Fruit fly (Drosophila melanogaster) whole organism, embryonic: ENCODE data around the gene Polr1D.

Experiments
- Bdp1 ChIP-seq: fragments of 200-800 bp; sonication (Bioruptor generic); optimal IDR thresholded peaks from 3 replicates; lab custom pipeline; 2016; ENCODE audit warnings: missing biosample characterization, missing genetic modification characterization
- CG10267 ChIP-seq: fragments of 200-800 bp; sonication (Bioruptor generic); optimal IDR thresholded peaks from 2 replicates; lab custom pipeline; 2018; ENCODE audit warnings: missing biosample characterization, mild to moderate bottlenecking, missing genetic modification characterization, moderate library complexity
- CG10321 ChIP-seq: fragments of 200-800 bp; sonication (Bioruptor generic); IDR thresholded peaks from 2 replicates; pipeline ENCODE4 v1.3.6; 2022; ENCODE audit warnings: missing biosample characterization, missing genetic modification characterization
- CG11456 ChIP-seq: fragments of 200-800 bp; sonication (Bioruptor generic); IDR thresholded peaks from 3 replicates; pipeline ENCODE4 v1.3.6; 2022; ENCODE audit warnings: missing biosample characterization, missing genetic modification characterization
- CG12236 ChIP-seq: fragments of 200-800 bp; sonication (Bioruptor generic); optimal IDR thresholded peaks from 2 replicates; lab custom pipeline; 2016; ENCODE audit warnings: missing biosample characterization, missing genetic modification characterization
- CG12769 ChIP-seq: fragments of 200-800 bp; sonication (Bioruptor generic); optimal IDR thresholded peaks from 2 replicates; lab custom pipeline; 2019; ENCODE audit warnings: missing biosample characterization, mild to moderate bottlenecking, missing genetic modification characterization, moderate library complexity
- CG14441 ChIP-seq: fragments of 200-800 bp; sonication (Bioruptor generic); IDR thresholded peaks from 2 replicates; pipeline ENCODE4 v1.3.6; 2022; ENCODE audit warnings: missing biosample characterization, missing genetic modification characterization
- CG17568 ChIP-seq: fragments of 200-800 bp; sonication (Bioruptor generic); optimal IDR thresholded peaks from 2 replicates; lab custom pipeline; 2018; ENCODE audit warnings: missing biosample characterization, mild to moderate bottlenecking, missing genetic modification characterization, moderate library complexity
- CG18619 ChIP-seq: fragments of 200-800 bp; sonication (Bioruptor generic); optimal IDR thresholded peaks from 3 replicates; lab custom pipeline; 2017; ENCODE audit warnings: missing biosample characterization, mild to moderate bottlenecking, missing genetic modification characterization
- CG3281 ChIP-seq: fragments of 200-800 bp; sonication (Bioruptor generic); optimal IDR thresholded peaks from 3 replicates; lab custom pipeline; 2017; ENCODE audit warnings: missing biosample characterization, mild to moderate bottlenecking, missing genetic modification characterization
- CG43689 ChIP-seq: fragments of 200-800 bp; sonication (Bioruptor generic); IDR thresholded peaks from 2 replicates; pipeline ENCODE4 v1.3.6; 2022; ENCODE audit warnings: missing biosample characterization, missing genetic modification characterization
- CG5180 ChIP-seq: fragments of 200-800 bp; sonication (Bioruptor generic); optimal IDR thresholded peaks from 3 replicates; lab custom pipeline; 2017; ENCODE audit warnings: missing biosample characterization, missing genetic modification characterization, mild to moderate bottlenecking, moderate library complexity, missing genetic modification reagents
- CG6254 ChIP-seq: fragments of 200-800 bp; sonication (Bioruptor generic); optimal IDR thresholded peaks from 3 replicates; lab custom pipeline; 2017; ENCODE audit warnings: mild to moderate bottlenecking, missing biosample characterization, missing genetic modification reagents, missing genetic modification characterization
- CG6272 ChIP-seq: fragments of 200-800 bp; sonication (Bioruptor generic); IDR thresholded peaks from 2 replicates; pipeline ENCODE4 v1.3.6; 2022; ENCODE audit warnings: missing biosample characterization, missing genetic modification characterization
- CG7745 ChIP-seq: fragments of 200-800 bp; sonication (Bioruptor generic); optimal IDR thresholded peaks from 2 replicates; lab custom pipeline; 2018; ENCODE audit warnings: missing biosample characterization, mild to moderate bottlenecking, missing genetic modification characterization, moderate library complexity
- CG8281 ChIP-seq: fragments of 200-800 bp; sonication (Bioruptor generic); optimal IDR thresholded peaks from 2 replicates; lab custom pipeline; 2018; ENCODE audit warnings: missing biosample characterization, mild to moderate bottlenecking, missing genetic modification characterization, moderate library complexity
- CG9932 ChIP-seq: fragments of 200-800 bp; sonication (Bioruptor generic); IDR thresholded peaks from 2 replicates; pipeline ENCODE4 v1.3.6; 2022; ENCODE audit warnings: missing biosample characterization, missing genetic modification characterization
- Dbx ChIP-seq: fragments of 200-800 bp; sonication (Bioruptor generic); IDR thresholded peaks from 3 replicates; pipeline ENCODE4 v1.3.6; 2022; ENCODE audit warnings: missing biosample characterization, missing genetic modification characterization
- Deaf1 ChIP-seq: fragments of 200-800 bp; optimal IDR thresholded peaks from 3 replicates; lab custom pipeline; 2019; ENCODE audit warnings: missing biosample characterization, mild to moderate bottlenecking, missing genetic modification characterization, moderate library complexity
- Dek ChIP-seq: fragments of 200-800 bp; sonication (Bioruptor generic); optimal IDR thresholded peaks from 3 replicates; lab custom pipeline; 2019; ENCODE audit warnings: missing biosample characterization, mild to moderate bottlenecking, missing genetic modification characterization, moderate library complexity
- Ets65A ChIP-seq: fragments of 200-800 bp; sonication (Bioruptor generic); peaks from one replicate; lab custom pipeline; 2016; ENCODE audit warnings: missing biosample characterization, missing genetic modification characterization
- Fer3 ChIP-seq: fragments of 200-800 bp; sonication (Bioruptor generic); optimal IDR thresholded peaks from 2 replicates; lab custom pipeline; 2018; ENCODE audit warnings: missing biosample characterization, mild to moderate bottlenecking, missing genetic modification characterization, moderate library complexity
- HLH3B ChIP-seq: fragments of 200-800 bp; sonication (Bioruptor generic); IDR thresholded peaks from 2 replicates; pipeline ENCODE4 v1.3.6; 2022; ENCODE audit warnings: missing biosample characterization, missing genetic modification characterization
- Hand ChIP-seq: fragments of 200-800 bp; sonication (Bioruptor generic); optimal IDR thresholded peaks from 2 replicates; lab custom pipeline; 2017; ENCODE audit warnings: mild to moderate bottlenecking, missing biosample characterization, missing genetic modification reagents, missing genetic modification characterization
- Meics ChIP-seq: fragments of 200-800 bp; sonication (Bioruptor generic); optimal IDR thresholded peaks from 2 replicates; lab custom pipeline; 2017; ENCODE audit warnings: missing biosample characterization, mild to moderate bottlenecking, missing genetic modification characterization
- Mes4 ChIP-seq: fragments of 200-800 bp; sonication (Bioruptor generic); optimal IDR thresholded peaks from 2 replicates; lab custom pipeline; 2016; ENCODE audit warnings: missing biosample characterization, missing genetic modification characterization
- Myb ChIP-seq: fragments of 200-800 bp; sonication (Bioruptor generic); optimal IDR thresholded peaks from 2 replicates; lab custom pipeline; 2016; ENCODE audit warnings: missing biosample characterization, missing genetic modification characterization
- NFAT ChIP-seq: fragments of 200-800 bp; sonication (Bioruptor generic); IDR thresholded peaks from 2 replicates; pipeline ENCODE4 v1.3.6; 2022; ENCODE audit warnings: missing biosample characterization, missing genetic modification characterization
- Neu2 ChIP-seq: fragments of 200-800 bp; sonication (Bioruptor generic); optimal IDR thresholded peaks from 3 replicates; lab custom pipeline; 2016; ENCODE audit warnings: missing biosample characterization, missing genetic modification characterization, borderline replicate concordance
- Ptx1 ChIP-seq: fragments of 200-800 bp; sonication (Bioruptor generic); IDR thresholded peaks from 2 replicates; pipeline ENCODE4 v1.3.6; 2022; ENCODE audit warnings: missing biosample characterization, missing genetic modification characterization
- Sry-δ ChIP-seq: fragments of 200-800 bp; sonication (Bioruptor generic); optimal IDR thresholded peaks from 2 replicates; lab custom pipeline; 2016; ENCODE audit warnings: missing biosample characterization, missing genetic modification characterization
- Trl ChIP-seq, 3 experiments: fragments of >200 bp in 2 of 3; fragments of 200-800 bp in 1 of 3; sonication (Bioruptor generic) in 1 of 3; optimal IDR thresholded peaks; 2 replicates in 1 of 3; 3 replicates in 2 of 3; lab custom pipeline; 2016 to 2017; ENCODE audit warnings: missing biosample characterization in 1 of 3, missing genetic modification characterization in 1 of 3
- al ChIP-seq: fragments of 200-800 bp; sonication (Bioruptor generic); IDR thresholded peaks from 2 replicates; pipeline ENCODE4 v1.3.6; 2022; ENCODE audit warnings: missing biosample characterization, missing genetic modification characterization
- ara ChIP-seq: fragments of 200-800 bp; sonication (Bioruptor generic); IDR thresholded peaks from 2 replicates; pipeline ENCODE4 v1.3.6; 2022; ENCODE audit warnings: missing biosample characterization, missing genetic modification characterization
- gfzf ChIP-seq: fragments of 200-800 bp; sonication (Bioruptor generic); optimal IDR thresholded peaks from 2 replicates; lab custom pipeline; 2016; ENCODE audit warnings: missing biosample characterization, mild to moderate bottlenecking, missing genetic modification characterization, moderate library complexity
- ind ChIP-seq: fragments of 200-800 bp; sonication (Bioruptor generic); optimal IDR thresholded peaks from 3 replicates; lab custom pipeline; 2016; ENCODE audit warnings: missing biosample characterization, missing genetic modification characterization
- klu ChIP-seq: fragments of 200-800 bp; sonication (Bioruptor generic); IDR thresholded peaks from 2 replicates; pipeline ENCODE4 v1.3.6; 2022; ENCODE audit warnings: missing biosample characterization, missing genetic modification characterization
- lilli ChIP-seq: fragments of 200-800 bp; sonication (Bioruptor generic); optimal IDR thresholded peaks from 3 replicates; lab custom pipeline; 2016; ENCODE audit warnings: missing biosample characterization, missing genetic modification characterization
- mirr ChIP-seq: fragments of 200-800 bp; sonication (Bioruptor generic); optimal IDR thresholded peaks from 3 replicates; lab custom pipeline; 2018; ENCODE audit warnings: missing biosample characterization, mild to moderate bottlenecking, missing genetic modification characterization
- nom ChIP-seq: fragments of 200-800 bp; sonication (Bioruptor generic); optimal IDR thresholded peaks from 2 replicates; lab custom pipeline; 2017; ENCODE audit warnings: missing biosample characterization, missing genetic modification characterization, mild to moderate bottlenecking, moderate library complexity, missing genetic modification reagents
- otp ChIP-seq: fragments of 200-800 bp; sonication (Bioruptor generic); IDR thresholded peaks from 3 replicates; pipeline ENCODE4, ENCODE4 v1.3.6; 2022; ENCODE audit warnings: missing biosample characterization, missing genetic modification characterization
- pnt ChIP-seq: fragments of 200-800 bp; sonication (Bioruptor generic); optimal IDR thresholded peaks from 3 replicates; lab custom pipeline; 2016; ENCODE audit warnings: missing biosample characterization, missing genetic modification characterization
- ro ChIP-seq: fragments of 200-800 bp; sonication (Bioruptor generic); IDR thresholded peaks from 2 replicates; pipeline ENCODE4 v1.3.6; 2022; ENCODE audit warnings: missing biosample characterization, missing genetic modification characterization
- schlank ChIP-seq: fragments of 200-800 bp; sonication (Bioruptor generic); optimal IDR thresholded peaks from 2 replicates; lab custom pipeline; 2018; ENCODE audit warnings: missing biosample characterization, mild to moderate bottlenecking, missing genetic modification characterization
- so ChIP-seq: fragments of 200-800 bp; sonication (Bioruptor generic); IDR thresholded peaks from 3 replicates; pipeline ENCODE4 v1.3.6; 2022; ENCODE audit warnings: missing biosample characterization, missing genetic modification characterization
- stc ChIP-seq: fragments of 200-800 bp; sonication (Bioruptor generic); IDR thresholded peaks from 2 replicates; pipeline ENCODE4 v1.3.6; 2022; ENCODE audit warnings: missing biosample characterization, missing genetic modification characterization
- tgo ChIP-seq: fragments of 200-800 bp; sonication (Bioruptor generic); IDR thresholded peaks from 3 replicates; pipeline ENCODE4 v1.3.6; 2022; ENCODE audit warnings: missing biosample characterization, missing genetic modification characterization
- yki ChIP-seq: fragments of >200 bp; optimal IDR thresholded peaks from 3 replicates; lab custom pipeline; 2018
- zfh1 ChIP-seq: fragments of 200-800 bp; sonication (Bioruptor generic); IDR thresholded peaks from 3 replicates; pipeline ENCODE4 v1.3.6; 2022; ENCODE audit warnings: missing biosample characterization, missing genetic modification characterization

Polr1D gene

DNA sequence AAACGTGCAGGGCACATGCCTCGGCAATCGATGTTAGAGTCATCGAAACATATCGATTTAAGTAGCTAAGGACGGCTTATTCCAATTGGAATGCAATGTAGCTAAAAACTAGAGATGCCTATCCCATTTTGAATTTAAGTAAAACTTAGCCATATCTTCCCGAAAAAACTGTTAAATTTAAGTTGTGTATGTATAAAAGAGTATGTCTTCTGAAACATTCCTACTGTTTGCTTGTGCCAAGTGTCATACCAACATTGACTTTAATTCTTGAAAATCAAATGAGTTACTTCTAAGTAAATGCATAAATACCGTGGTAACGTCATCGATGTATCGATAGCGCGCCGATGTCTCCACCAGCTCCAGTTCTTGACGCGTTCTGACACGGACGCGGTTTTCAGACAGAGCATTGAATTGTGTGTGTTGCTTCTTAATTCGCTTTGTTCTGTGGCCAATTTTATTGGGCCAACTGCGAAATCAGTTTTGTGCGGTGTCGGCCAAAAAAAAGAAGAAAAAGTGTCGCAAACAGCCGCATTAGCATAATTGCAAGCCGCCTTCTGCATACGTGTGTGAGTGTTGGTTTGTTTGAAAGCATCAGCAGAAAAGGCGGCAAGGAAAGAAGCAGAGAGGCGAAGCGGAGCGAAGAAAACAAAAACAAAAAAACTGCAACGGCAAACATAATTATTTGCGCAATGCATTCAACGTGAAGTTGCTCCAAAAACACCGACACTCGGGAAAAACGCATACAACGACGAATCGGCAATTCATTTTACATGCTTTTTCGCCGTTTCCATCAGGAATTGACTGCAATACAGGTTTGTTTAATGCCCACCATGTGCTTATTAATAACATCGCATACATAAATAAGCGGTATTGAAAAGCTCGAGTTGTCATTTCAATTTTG, 1.3 kb downstream of the Polr1D start, which contains the start of gene brat (continued):
- no peak for TF ChIP-seq tgo (GFP tag; lab: Robert Waterston, UW)
- peak; percentile 80 for TF ChIP-seq lilli (GFP tag; lab: Kevin White, UChicago)
- TF ChIP-seq Meics: peak; percentile 27
- peak; percentile 29; the same call in 1 of the 2 replicates for TF ChIP-seq NFAT (GFP tag; lab: Robert Waterston, UW)
- no peak for TF ChIP-seq so (GFP tag; lab: Robert Waterston, UW)
- TF ChIP-seq Sry-δ (GFP tag; lab: Kevin White, UChicago): peak; percentile 93
- peak; percentile 30 for TF ChIP-seq gfzf (GFP tag; lab: Kevin White, UChicago)
- no peak for TF ChIP-seq CG18619 (GFP tag; lab: Kevin White, UChicago)
- no peak for TF ChIP-seq ro
- TF ChIP-seq CG3281 (GFP tag; lab: Kevin White, UChicago): peak; percentile 38
- peak; percentile 6 for TF ChIP-seq Neu2 (GFP tag; lab: Kevin White, UChicago)
- TF ChIP-seq CG43689: no peak
- TF ChIP-seq Mes4: no peak
- no peak for TF ChIP-seq CG8281
- peak; percentile 79 for TF ChIP-seq Ets65A
- TF ChIP-seq CG14441 (GFP tag; lab: Robert Waterston, UW): no peak; the same call in 1 of the 2 replicates
- TF ChIP-seq CG10321 (GFP tag; lab: Robert Waterston, UW): no peak
- no peak for TF ChIP-seq Bdp1 (GFP tag; lab: Kevin White, UChicago)
- TF ChIP-seq nom: no peak
- TF ChIP-seq CG17568 (GFP tag; lab: Kevin White, UChicago): no peak
- no peak for TF ChIP-seq yki
- TF ChIP-seq CG5180 (GFP tag; lab: Kevin White, UChicago): no peak
- TF ChIP-seq Dbx (GFP tag; lab: Robert Waterston, UW): 0 out of 3 replicates have a peak, but pooled peaks have one; percentile 22
- no peak for TF ChIP-seq ara (GFP tag; lab: Robert Waterston, UW)
- no peak for TF ChIP-seq CG12236 (GFP tag; lab: Kevin White, UChicago)
- TF ChIP-seq pnt: peak; percentile 59
- peak; percentile 45; the same call in 1 of the 2 replicates for TF ChIP-seq Ptx1
- peak; percentile 19 for TF ChIP-seq Deaf1 (tag; lab: Kevin White, UChicago)
- peak; percentile 3 for TF ChIP-seq mirr
- TF ChIP-seq stc (GFP tag; lab: Robert Waterston, UW): no peak
- TF ChIP-seq schlank (tag; lab: Kevin White, UChicago): no peak
- TF ChIP-seq Fer3 (tag; lab: Kevin White, UChicago): peak; percentile 44
- peak; percentile 44; the same call in 1 of the 2 replicates for TF ChIP-seq HLH3B (GFP tag; lab: Robert Waterston, UW)
- peak; percentile 62 for TF ChIP-seq Myb (GFP tag; lab: Kevin White, UChicago)
- no peak for TF ChIP-seq klu (GFP tag; lab: Robert Waterston, UW)
- TF ChIP-seq CG7745 (tag; lab: Kevin White, UChicago): no peak
- peak; percentile 63 for TF ChIP-seq ind (GFP tag; lab: Kevin White, UChicago)
- TF ChIP-seq Dek (tag; lab: Kevin White, UChicago): peak; percentile 18
- no peak for TF ChIP-seq Hand (GFP tag; lab: Kevin White, UChicago)
- TF ChIP-seq CG10267 (tag; lab: Kevin White, UChicago): peak; percentile 77
- peak; percentile 77 for TF ChIP-seq CG9932
- no peak for TF ChIP-seq Trl (optimal IDR thresholded peaks at IDR 0.05; lab: Kevin White, UChicago)
- peak; percentile 77 for TF ChIP-seq Trl (GFP tag; optimal IDR thresholded peaks at IDR 0.05; lab: Kevin White, UChicago)
- TF ChIP-seq CG11456 (GFP tag; lab: Robert Waterston, UW): no peak
- TF ChIP-seq al: no peak
- 0 out of 2 replicates have a peak, but pooled peaks have one; percentile 39 for TF ChIP-seq CG6272 (GFP tag; lab: Robert Waterston, UW)
- no peak for TF ChIP-seq zfh1 (GFP tag; lab: Robert Waterston, UW)
- TF ChIP-seq CG6254 (GFP tag; lab: Kevin White, UChicago): no peak
- TF ChIP-seq CG12769 (tag; lab: Kevin White, UChicago): no peak
- no peak for TF ChIP-seq otp (GFP tag; lab: Robert Waterston, UW)
